Fruit fly (Drosophila melanogaster): ENCODE data around the gene CG46311.

Gene CG46311

DNA sequence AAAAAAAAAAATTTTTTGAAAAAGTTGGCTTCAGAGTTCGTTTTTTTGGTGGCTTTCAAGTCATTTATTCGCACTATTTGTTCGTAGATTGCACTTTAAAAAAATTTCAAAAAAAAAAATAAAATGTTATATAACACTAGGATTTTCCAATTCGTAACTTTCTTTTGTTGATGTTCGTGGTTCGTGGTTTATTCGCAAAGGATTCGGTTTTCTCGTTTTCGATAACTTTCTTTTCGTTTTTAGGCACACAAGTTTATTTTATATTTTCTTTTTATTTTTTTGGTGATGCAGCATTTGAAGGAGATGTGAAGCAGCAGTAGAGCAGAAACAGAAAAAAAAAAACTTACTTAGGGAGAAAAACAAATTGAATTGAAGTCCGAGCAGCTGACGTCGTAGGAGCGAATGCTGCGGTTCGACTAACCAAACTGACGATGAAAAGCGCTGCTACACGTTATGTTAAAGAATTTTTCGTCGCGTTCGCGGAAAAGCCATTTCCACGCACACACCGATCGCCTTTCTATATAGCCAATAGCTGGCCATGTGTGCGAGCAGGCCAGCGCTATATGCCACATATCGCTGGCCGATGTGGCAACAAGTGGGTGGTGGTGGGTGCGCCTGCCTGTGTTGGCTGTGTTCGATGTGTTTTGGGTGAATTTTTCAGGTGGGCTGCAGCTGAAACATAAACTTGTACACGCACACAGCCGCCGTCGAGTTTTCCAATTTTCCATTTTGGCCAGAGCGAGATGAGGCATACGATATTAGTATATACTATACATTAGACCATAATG is 38.6 kb downstream of the CG46311 start, which contains the start of gene up:
Gene up (minus strand): TSS at position 508 of the 788 bp plus-strand sequence.
- no peak for TF ChIP-seq Dll (optimal IDR thresholded peaks at IDR 0.05)
- no peak for TF ChIP-seq CG8478 (optimal IDR thresholded peaks at IDR 0.05)
- TF ChIP-seq usp (GFP tag; optimal IDR thresholded peaks at IDR 0.05) = no peak
- no peak for TF ChIP-seq EcR (GFP tag; optimal IDR thresholded peaks at IDR 0.05)
- TF ChIP-seq pan (optimal IDR thresholded peaks at IDR 0.05) = no peak
- no peak for TF ChIP-seq psq (optimal IDR thresholded peaks at IDR 0.05)

DNA sequence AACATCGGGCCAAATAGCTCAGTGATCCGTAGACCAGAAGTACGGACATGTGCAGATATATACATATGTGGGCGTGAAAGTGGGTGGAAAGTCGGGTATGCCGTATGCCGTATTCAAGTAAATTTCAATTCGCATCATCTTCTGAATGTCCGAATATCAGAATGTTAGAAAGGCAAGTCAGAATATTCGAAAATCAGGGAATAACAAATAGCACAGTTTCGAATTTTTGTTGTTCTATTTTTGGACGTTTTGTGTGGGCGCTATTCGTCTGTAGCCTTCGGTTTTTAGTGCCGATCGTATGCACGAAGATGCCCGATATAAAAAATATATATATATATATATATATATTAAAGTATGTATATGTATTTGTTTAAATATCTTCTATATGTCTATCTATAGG is 40.9 kb downstream of the CG46311 start:
- TF ChIP-seq CG8478 (optimal IDR thresholded peaks at IDR 0.05) = no peak
- TF ChIP-seq Dll (optimal IDR thresholded peaks at IDR 0.05) = no peak
- TF ChIP-seq usp (GFP tag; optimal IDR thresholded peaks at IDR 0.05) = no peak
- TF ChIP-seq EcR (GFP tag; optimal IDR thresholded peaks at IDR 0.05) = no peak
- no peak for TF ChIP-seq psq (optimal IDR thresholded peaks at IDR 0.05)
- TF ChIP-seq pan (optimal IDR thresholded peaks at IDR 0.05) = no peak

DNA sequence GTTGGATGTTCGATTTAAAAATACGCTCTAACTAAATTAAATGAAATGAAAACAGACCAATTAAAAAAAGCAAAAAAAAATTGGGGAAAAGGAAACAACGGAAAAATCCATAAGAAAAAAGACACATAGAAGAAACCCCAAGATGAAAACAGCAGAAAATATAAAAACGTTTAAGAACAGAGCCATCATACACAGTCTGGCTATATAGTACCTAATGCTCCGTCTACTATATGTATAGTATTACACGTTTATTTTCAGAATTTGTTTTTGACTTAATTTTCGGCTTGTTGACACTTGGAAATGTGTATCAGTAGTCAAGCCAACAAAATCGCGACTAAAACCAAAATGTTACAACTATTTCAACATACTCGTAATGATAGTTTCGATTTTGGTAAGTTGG is 41.8 kb downstream of the CG46311 start, which contains the start of gene CG11178:
Gene CG11178 (plus strand): TSS at position 301 of the 400 bp plus-strand sequence.
- TF ChIP-seq pan (optimal IDR thresholded peaks at IDR 0.05) (no peak), CG8478 (optimal IDR thresholded peaks at IDR 0.05) (no peak), Dll (optimal IDR thresholded peaks at IDR 0.05) (no peak), psq (optimal IDR thresholded peaks at IDR 0.05) (no peak)

DNA sequence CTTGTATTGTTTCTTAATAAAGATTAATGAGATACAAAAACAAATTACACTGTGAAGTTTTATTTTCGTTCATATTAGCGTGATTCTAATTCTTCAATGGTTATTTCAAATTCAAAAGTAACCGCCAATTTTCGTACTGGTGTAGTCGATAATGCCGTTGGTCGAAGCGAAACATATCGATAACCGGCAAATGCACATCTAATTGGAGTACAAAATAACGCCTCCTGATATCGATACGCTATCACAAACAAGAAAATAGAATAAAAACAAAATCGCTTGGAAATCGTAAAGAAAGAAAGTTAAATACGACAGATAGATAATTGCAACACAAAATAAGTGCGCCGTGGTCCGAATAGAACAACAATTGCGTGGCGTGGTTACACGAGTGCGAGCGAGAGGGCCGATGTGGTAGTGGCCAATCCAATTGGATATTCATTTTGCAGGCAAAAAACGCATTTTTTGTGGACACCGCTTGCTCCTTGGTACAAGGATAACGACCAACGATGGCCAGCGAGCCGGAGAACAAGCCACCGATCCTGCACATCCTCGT is 42.4 kb downstream of the CG46311 start:
- TF ChIP-seq usp (GFP tag; optimal IDR thresholded peaks at IDR 0.05) = no peak
- TF ChIP-seq pan (optimal IDR thresholded peaks at IDR 0.05) = no peak
- no peak for TF ChIP-seq CG8478 (optimal IDR thresholded peaks at IDR 0.05)
- no peak for TF ChIP-seq Dll (optimal IDR thresholded peaks at IDR 0.05)
- no peak for TF ChIP-seq EcR (GFP tag; optimal IDR thresholded peaks at IDR 0.05)
- no peak for TF ChIP-seq psq (optimal IDR thresholded peaks at IDR 0.05)

DNA sequence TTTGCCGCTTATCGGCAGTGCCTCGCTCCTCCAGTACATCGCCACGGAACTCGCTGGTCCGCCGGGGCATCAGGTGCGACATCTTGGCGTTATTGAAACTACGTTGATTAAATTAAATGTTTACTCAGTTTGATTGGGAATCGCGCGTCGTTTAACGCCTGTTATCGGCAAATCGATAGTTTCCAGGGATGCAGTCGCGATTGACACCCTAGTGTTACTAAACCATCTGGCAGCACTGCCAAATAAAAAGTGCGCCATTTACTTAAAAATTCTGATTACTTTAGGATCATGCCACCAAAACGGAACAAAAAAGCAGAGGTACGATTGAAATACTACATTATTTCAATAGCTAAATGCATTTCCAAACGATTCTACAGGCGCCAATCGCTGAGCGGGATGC is 48.3 kb downstream of the CG46311 start, which contains the start of the genes Ndc80 and BthD:
Gene Ndc80 (minus strand): TSS at position 179 of the 400 bp plus-strand sequence.
Gene BthD (plus strand): TSS at position 248 of the 400 bp plus-strand sequence.
- no peak for TF ChIP-seq EcR (GFP tag; optimal IDR thresholded peaks at IDR 0.05)
- TF ChIP-seq Dll (optimal IDR thresholded peaks at IDR 0.05) = no peak
- no peak for TF ChIP-seq pan (optimal IDR thresholded peaks at IDR 0.05)
- no peak for TF ChIP-seq usp (GFP tag; optimal IDR thresholded peaks at IDR 0.05)
- TF ChIP-seq psq (optimal IDR thresholded peaks at IDR 0.05) = no peak
- TF ChIP-seq CG8478 (optimal IDR thresholded peaks at IDR 0.05) = no peak

DNA sequence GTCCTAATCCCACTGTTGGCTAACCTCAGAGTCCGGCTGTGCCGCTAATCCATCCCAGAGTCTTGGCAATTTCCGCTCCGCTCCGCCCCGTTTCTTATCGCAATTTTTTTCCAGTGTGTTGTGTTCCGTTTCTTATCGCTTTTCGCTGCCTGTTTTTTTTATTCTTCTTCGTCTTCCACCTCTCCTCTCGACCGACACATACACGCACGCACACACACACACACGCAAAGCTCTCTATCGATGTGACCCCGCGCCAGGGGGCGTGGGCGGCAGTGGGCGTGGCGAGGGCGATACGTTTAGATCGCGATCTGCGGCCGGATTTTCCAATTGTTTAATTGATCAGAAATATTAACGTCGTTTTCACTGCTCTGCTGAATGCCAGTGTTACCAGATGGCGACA is 52.4 kb downstream of the CG46311 start:
- TF ChIP-seq usp (GFP tag; optimal IDR thresholded peaks at IDR 0.05) (no peak), EcR (GFP tag; optimal IDR thresholded peaks at IDR 0.05) (no peak), psq (optimal IDR thresholded peaks at IDR 0.05) (no peak), Dll (optimal IDR thresholded peaks at IDR 0.05) (no peak)

DNA sequence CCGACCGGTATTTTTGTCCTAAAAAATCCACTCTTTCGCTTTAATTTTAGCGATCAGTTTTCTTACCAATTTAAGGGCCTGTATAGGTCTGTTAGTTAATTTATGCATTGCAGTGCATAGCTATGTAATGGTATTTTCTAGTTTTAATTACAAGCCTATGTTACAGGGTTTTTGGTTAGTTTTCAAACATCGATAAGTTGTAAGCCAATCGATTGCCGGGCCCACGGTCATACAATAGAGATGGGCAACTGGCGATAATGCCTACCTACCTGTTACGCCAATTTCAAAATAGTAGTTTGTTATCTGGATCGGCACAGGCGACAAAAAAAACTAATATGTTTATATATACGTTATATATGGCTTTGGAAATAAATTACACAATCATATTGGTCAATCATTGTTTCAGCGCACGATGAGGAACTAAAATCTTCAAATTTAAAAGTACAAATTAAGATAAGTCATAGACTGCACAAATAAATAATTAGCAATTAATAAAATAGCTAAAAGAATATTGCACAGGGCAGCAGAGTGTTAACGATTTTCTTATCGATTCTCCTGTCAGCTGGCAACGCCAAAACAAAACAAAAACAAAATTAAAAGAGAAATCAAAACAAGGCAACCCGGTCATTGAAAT is 52.9 kb downstream of the CG46311 start, which contains the start of the genes tth and Tango2:
Gene tth (minus strand): TSS at position 170 of the 634 bp plus-strand sequence.
Gene Tango2 (plus strand): TSS at position 573 of the 634 bp plus-strand sequence.
- TF ChIP-seq usp (GFP tag; optimal IDR thresholded peaks at IDR 0.05) (no peak), CG8478 (optimal IDR thresholded peaks at IDR 0.05) (no peak), Dll (optimal IDR thresholded peaks at IDR 0.05) (no peak), pan (optimal IDR thresholded peaks at IDR 0.05) (no peak), psq (optimal IDR thresholded peaks at IDR 0.05) (no peak), EcR (GFP tag; optimal IDR thresholded peaks at IDR 0.05) (no peak)

DNA sequence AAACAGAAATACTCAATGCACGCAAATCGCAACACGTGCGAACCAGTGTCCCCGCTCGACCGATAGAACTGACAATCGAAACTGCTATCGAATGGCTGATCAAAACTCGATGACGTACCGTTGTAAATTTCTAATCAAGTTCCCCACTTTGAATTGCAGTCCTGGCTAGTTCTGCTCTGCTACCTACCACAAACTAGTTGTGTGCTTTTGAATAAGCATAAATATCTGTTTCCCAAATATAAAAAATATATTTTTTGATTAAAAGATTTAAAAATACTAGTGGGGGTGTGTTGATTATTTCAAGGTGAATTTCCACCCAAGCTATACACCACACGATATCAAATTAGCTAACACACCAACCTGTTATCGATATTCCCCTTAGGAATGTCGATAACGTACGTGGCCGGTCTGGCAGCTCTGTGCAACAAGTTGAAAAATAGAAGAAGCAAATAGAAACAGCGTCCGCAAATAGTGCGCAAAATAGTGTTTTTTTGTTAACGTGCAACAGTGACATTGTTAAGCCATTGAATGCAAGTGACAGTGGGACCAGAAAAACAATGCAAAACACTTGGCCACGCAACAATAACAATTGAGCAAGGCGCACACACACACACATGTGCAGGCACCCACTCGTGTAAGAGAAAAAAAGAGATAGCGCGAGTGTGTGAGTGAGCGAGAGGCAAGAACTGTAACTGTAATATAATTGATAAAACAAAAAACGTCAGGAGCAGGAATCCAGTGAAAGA is 60.9 kb downstream of the CG46311 start, which contains the start of the genes CG2691 and NFAT:
Gene CG2691 (minus strand): TSS at position 75 of the 746 bp plus-strand sequence.
Gene NFAT (plus strand): TSS at position 412 of the 746 bp plus-strand sequence.
- no peak for TF ChIP-seq Dll (optimal IDR thresholded peaks at IDR 0.05)
- TF ChIP-seq pan (optimal IDR thresholded peaks at IDR 0.05) = no peak
- no peak for TF ChIP-seq usp (GFP tag; optimal IDR thresholded peaks at IDR 0.05)
- TF ChIP-seq EcR (GFP tag; optimal IDR thresholded peaks at IDR 0.05) = no peak
- no peak for TF ChIP-seq CG8478 (optimal IDR thresholded peaks at IDR 0.05)
- TF ChIP-seq psq (optimal IDR thresholded peaks at IDR 0.05) = no peak

DNA sequence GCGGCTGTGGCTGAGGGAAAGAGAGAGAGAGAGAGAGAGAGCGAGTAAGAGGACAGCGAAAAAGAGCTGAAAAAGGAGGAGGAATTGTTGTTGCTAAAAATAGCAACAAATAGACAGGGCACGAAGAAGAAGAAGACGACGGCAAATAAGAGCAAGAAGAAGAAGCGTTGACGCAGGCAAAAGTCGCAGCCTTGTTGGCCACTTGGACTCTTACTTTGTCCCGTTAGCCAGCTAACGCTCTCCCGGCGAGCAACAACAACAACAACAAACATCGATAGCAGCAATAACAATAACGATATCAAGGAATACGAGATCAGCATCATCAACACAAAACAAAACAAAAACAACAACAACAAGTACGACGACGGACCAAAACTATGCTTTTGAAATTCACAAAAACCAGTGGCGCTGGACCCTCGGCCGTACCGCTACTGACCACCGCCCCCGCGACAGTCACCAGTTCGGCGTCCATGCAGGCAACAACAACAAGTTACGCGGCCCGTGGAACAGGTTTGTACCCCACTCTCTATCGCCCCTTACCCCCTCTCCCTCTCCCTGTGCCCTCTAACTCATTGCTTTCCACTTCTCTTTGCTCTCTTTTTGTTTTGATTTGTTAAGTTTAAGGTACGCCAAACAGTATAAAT is 61.6 kb downstream of the CG46311 start:
- TF ChIP-seq CG8478 (optimal IDR thresholded peaks at IDR 0.05) = no peak

DNA sequence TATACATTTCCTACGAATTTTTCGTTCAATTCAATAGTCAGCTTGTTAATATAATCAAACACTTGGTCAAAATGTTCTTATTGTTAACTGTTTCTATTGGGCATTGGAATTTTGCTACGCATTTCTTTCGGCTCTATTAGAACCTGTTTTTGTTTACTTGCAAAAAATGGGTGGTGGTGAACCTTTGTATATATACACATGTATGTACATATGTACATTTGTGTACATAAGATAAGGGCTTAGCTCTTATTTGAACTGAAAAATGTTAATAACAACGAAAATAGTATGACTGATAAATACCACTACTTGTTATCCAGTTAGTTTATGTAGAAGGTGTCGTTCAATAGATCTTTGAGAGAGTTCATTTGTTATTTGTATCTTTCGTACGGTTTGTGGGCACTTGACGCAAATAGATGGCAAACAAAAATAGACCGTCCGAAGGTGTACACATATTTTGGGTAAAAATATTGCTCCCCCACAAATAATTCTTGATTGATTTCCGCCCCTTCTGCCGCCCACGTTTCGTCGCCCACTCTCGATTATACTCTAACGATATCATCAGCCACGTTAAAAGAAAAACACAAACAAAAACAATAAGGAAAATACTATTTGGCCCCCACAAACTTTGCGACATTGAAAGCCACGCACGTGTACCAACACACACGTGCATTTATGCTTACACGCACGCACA is 62.4 kb downstream of the CG46311 start:
- no peak for TF ChIP-seq EcR (GFP tag; optimal IDR thresholded peaks at IDR 0.05)
- no peak for TF ChIP-seq CG8478 (optimal IDR thresholded peaks at IDR 0.05)
- TF ChIP-seq Dll (optimal IDR thresholded peaks at IDR 0.05) = no peak
- TF ChIP-seq usp (GFP tag; optimal IDR thresholded peaks at IDR 0.05) = no peak
- TF ChIP-seq psq (optimal IDR thresholded peaks at IDR 0.05) = no peak
- no peak for TF ChIP-seq pan (optimal IDR thresholded peaks at IDR 0.05)

DNA sequence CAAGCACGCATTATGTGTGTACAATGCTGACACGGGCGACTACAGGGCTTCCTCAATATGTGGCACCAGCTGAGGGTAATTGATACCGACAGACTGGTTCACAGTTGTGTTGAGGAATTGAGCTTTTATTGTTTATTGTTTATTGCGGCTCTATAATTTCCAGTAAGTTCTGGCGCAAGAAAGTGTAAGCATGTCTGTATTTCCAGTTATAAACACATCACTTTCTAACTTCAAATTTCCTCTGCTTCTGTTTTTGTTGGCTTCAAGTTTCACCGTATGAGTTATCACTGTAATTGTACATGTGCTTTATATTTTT is 62.9 kb downstream of the CG46311 start:
- TF ChIP-seq usp (GFP tag; optimal IDR thresholded peaks at IDR 0.05) = no peak
- TF ChIP-seq CG8478 (optimal IDR thresholded peaks at IDR 0.05) = no peak
- TF ChIP-seq pan (optimal IDR thresholded peaks at IDR 0.05) = no peak
- no peak for TF ChIP-seq Dll (optimal IDR thresholded peaks at IDR 0.05)
- no peak for TF ChIP-seq EcR (GFP tag; optimal IDR thresholded peaks at IDR 0.05)
- TF ChIP-seq psq (optimal IDR thresholded peaks at IDR 0.05) = no peak

Measured in whole organism.